Fruit fly (Drosophila melanogaster) whole organism, prepupa: Measurements from ENCODE around the gene CG9743.

Experiments used
- CG9139 ChIP-seq: fragments of 200-800 bp; sonication (Bioruptor generic); optimal IDR thresholded peaks from 3 replicates; lab custom pipeline; 2017; ENCODE audit warnings: missing biosample characterization, mild to moderate bottlenecking, missing genetic modification characterization
- Ets96B ChIP-seq: fragments of 200-800 bp; optimal IDR thresholded peaks from 2 replicates; lab custom pipeline; 2019; ENCODE audit warnings: missing biosample characterization, mild to moderate bottlenecking, missing genetic modification characterization, moderate library complexity
- Lpt ChIP-seq: fragments of 200-800 bp; sonication (Bioruptor generic); optimal IDR thresholded peaks from 3 replicates; lab custom pipeline; 2016; ENCODE audit warnings: missing biosample characterization, missing genetic modification characterization
- OdsH ChIP-seq: fragments of 200-800 bp; sonication (Bioruptor generic); optimal IDR thresholded peaks from 3 replicates; lab custom pipeline; 2016; ENCODE audit warnings: missing biosample characterization, missing genetic modification characterization
- fd85E ChIP-seq: fragments of 200-800 bp; sonication (Bioruptor generic); optimal IDR thresholded peaks from 3 replicates; lab custom pipeline; 2016; ENCODE audit warnings: missing biosample characterization, missing genetic modification characterization
- pdm3 ChIP-seq: fragments of 200-800 bp; sonication (Bioruptor generic); optimal IDR thresholded peaks from 3 replicates; lab custom pipeline; 2016; ENCODE audit warnings: missing biosample characterization, missing genetic modification characterization
- salr ChIP-seq, 2 experiments: fragments of 200-800 bp; sonication (Bioruptor generic); optimal IDR thresholded peaks; 3 replicates each; lab custom pipeline; 2016 to 2018; ENCODE audit warnings: missing biosample characterization in 2 of 2, missing genetic modification characterization in 2 of 2, mild to moderate bottlenecking in 1 of 2

- TF ChIP-seq Lpt (GFP tag; lab: Kevin White, UChicago) (no peak), fd85E (GFP tag; lab: Kevin White, UChicago) (no peak), Ets96B (tag; lab: Kevin White, UChicago) (no peak), OdsH (no peak), CG9139 (GFP tag; lab: Kevin White, UChicago) (no peak), salr (GFP tag; optimal IDR thresholded peaks at IDR 0.05; lab: Kevin White, UChicago) (no peak), pdm3 (GFP tag; lab: Kevin White, UChicago) (no peak)
These were observed 39.6 kb downstream of the CG9743 start for dm6 chr3R:30163228-30163627.
